Fruit fly (Drosophila melanogaster) whole organism, embryonic: ENCODE results near the gene CG44013.

Source experiments
- Atf-2 ChIP-seq: fragments of 200-800 bp; sonication (Bioruptor generic); optimal IDR thresholded peaks from 2 replicates; lab custom pipeline; 2016; ENCODE audit warnings: missing biosample characterization, missing genetic modification characterization
- CG11247 ChIP-seq: fragments of 200-800 bp; sonication (Bioruptor generic); IDR thresholded peaks from 2 replicates; pipeline ENCODE4 v1.3.6; 2022; ENCODE audit warnings: missing biosample characterization, missing genetic modification characterization
- CG1602 ChIP-seq: fragments of 200-800 bp; sonication (Bioruptor generic); optimal IDR thresholded peaks from 3 replicates; lab custom pipeline; 2016; ENCODE audit warnings: missing biosample characterization, missing genetic modification characterization
- CG1647 ChIP-seq: fragments of 200-800 bp; sonication (Bioruptor generic); optimal IDR thresholded peaks from 3 replicates; lab custom pipeline; 2016; ENCODE audit warnings: missing biosample characterization, missing genetic modification characterization
- CG30020 ChIP-seq: fragments of 200-800 bp; optimal IDR thresholded peaks from 2 replicates; lab custom pipeline; 2019; ENCODE audit warnings: missing biosample characterization, mild to moderate bottlenecking, missing genetic modification characterization, moderate library complexity
- CG30403 ChIP-seq: fragments of 200-800 bp; sonication (Bioruptor generic); optimal IDR thresholded peaks from 3 replicates; lab custom pipeline; 2016; ENCODE audit warnings: missing biosample characterization, missing genetic modification characterization
- CG3163 ChIP-seq: fragments of 200-800 bp; sonication (Bioruptor generic); optimal IDR thresholded peaks from 3 replicates; lab custom pipeline; 2016; ENCODE audit warnings: missing biosample characterization, missing genetic modification characterization
- CG32532 ChIP-seq: fragments of 200-800 bp; sonication (Bioruptor generic); IDR thresholded peaks from 2 replicates; pipeline ENCODE4 v1.3.6; 2022; ENCODE audit warnings: missing biosample characterization, missing genetic modification characterization
- CG34376 ChIP-seq: fragments of 200-800 bp; sonication (Bioruptor generic); optimal IDR thresholded peaks from 2 replicates; lab custom pipeline; 2018; ENCODE audit warnings: missing biosample characterization, mild to moderate bottlenecking, missing genetic modification characterization
- CG34422 ChIP-seq: fragments of 200-800 bp; sonication (Bioruptor generic); IDR thresholded peaks from 3 replicates; pipeline ENCODE4 v1.3.6; 2022; ENCODE audit warnings: missing biosample characterization, missing genetic modification characterization
- CG3995 ChIP-seq: fragments of 200-800 bp; sonication (Bioruptor generic); optimal IDR thresholded peaks from 3 replicates; lab custom pipeline; 2016; ENCODE audit warnings: missing biosample characterization, missing genetic modification characterization
- CG43689 ChIP-seq: fragments of 200-800 bp; sonication (Bioruptor generic); IDR thresholded peaks from 2 replicates; pipeline ENCODE4 v1.3.6; 2022; ENCODE audit warnings: missing biosample characterization, missing genetic modification characterization
- CG6254 ChIP-seq: fragments of 200-800 bp; sonication (Bioruptor generic); optimal IDR thresholded peaks from 3 replicates; lab custom pipeline; 2017; ENCODE audit warnings: mild to moderate bottlenecking, missing biosample characterization, missing genetic modification reagents, missing genetic modification characterization
- CG8089 ChIP-seq: fragments of 200-800 bp; sonication (Bioruptor generic); optimal IDR thresholded peaks from 3 replicates; lab custom pipeline; 2016; ENCODE audit warnings: missing biosample characterization, missing genetic modification characterization
- CG9215 ChIP-seq: fragments of 200-800 bp; sonication (Bioruptor generic); IDR thresholded peaks from 2 replicates; pipeline ENCODE4 v1.3.6; 2022; ENCODE audit warnings: missing biosample characterization, missing genetic modification characterization
- Dip3 ChIP-seq: fragments of 200-800 bp; sonication (Bioruptor generic); optimal IDR thresholded peaks from 3 replicates; lab custom pipeline; 2016; ENCODE audit warnings: missing biosample characterization, missing genetic modification characterization
- Elba2 ChIP-seq: fragments of 200-800 bp; sonication (Bioruptor generic); optimal IDR thresholded peaks from 3 replicates; lab custom pipeline; 2016; ENCODE audit warnings: missing biosample characterization, missing genetic modification characterization
- Ets65A ChIP-seq: fragments of 200-800 bp; sonication (Bioruptor generic); peaks from one replicate; lab custom pipeline; 2016; ENCODE audit warnings: missing biosample characterization, missing genetic modification characterization
- NK7.1 ChIP-seq: fragments of 200-800 bp; sonication (Bioruptor generic); optimal IDR thresholded peaks from 3 replicates; lab custom pipeline; 2016; ENCODE audit warnings: missing biosample characterization, missing genetic modification characterization
- Sry-β ChIP-seq: fragments of 200-800 bp; sonication (Bioruptor generic); optimal IDR thresholded peaks from 2 replicates; lab custom pipeline; 2018; ENCODE audit warnings: missing biosample characterization, mild to moderate bottlenecking, missing genetic modification characterization, moderate library complexity
- bab2 ChIP-seq: fragments of 200-800 bp; sonication (Bioruptor generic); optimal IDR thresholded peaks from 2 replicates; lab custom pipeline; 2016; ENCODE audit warnings: missing biosample characterization, missing genetic modification characterization
- bcd ChIP-seq: fragments of 200-800 bp; sonication (Bioruptor generic); optimal IDR thresholded peaks from 2 replicates; lab custom pipeline; 2017; ENCODE audit warnings: missing biosample characterization, mild to moderate bottlenecking, missing genetic modification characterization
- cad ChIP-seq: fragments of >200 bp; optimal IDR thresholded peaks from 2 replicates; lab custom pipeline; 2017; ENCODE audit warnings: missing biosample characterization, missing genetic modification characterization
- chinmo ChIP-seq: fragments of 200-800 bp; sonication (Bioruptor generic); IDR thresholded peaks from 4 replicates; pipeline ENCODE4 v1.3.6; 2022; ENCODE audit warnings: missing biosample characterization, missing genetic modification characterization; ENCODE audit not compliant: partially characterized antibody
- cwo ChIP-seq: fragments of 200-800 bp; sonication (Bioruptor generic); optimal IDR thresholded peaks from 3 replicates; lab custom pipeline; 2017; ENCODE audit warnings: missing biosample characterization, missing genetic modification characterization, mild to moderate bottlenecking, moderate library complexity, missing genetic modification reagents
- dan ChIP-seq: fragments of 200-800 bp; sonication (Bioruptor generic); IDR thresholded peaks from 2 replicates; pipeline ENCODE4 v1.3.6; 2022; ENCODE audit warnings: missing biosample characterization, missing genetic modification characterization
- ftz-f1 ChIP-seq: fragments of 200-800 bp; sonication (Bioruptor generic); optimal IDR thresholded peaks from 2 replicates; lab custom pipeline; 2016; ENCODE audit warnings: missing biosample characterization, missing genetic modification characterization
- hbn ChIP-seq: fragments of 200-800 bp; sonication (Bioruptor generic); IDR thresholded peaks from 2 replicates; pipeline ENCODE4 v1.3.6; 2022; ENCODE audit warnings: missing biosample characterization, missing genetic modification characterization; ENCODE audit not compliant: partially characterized antibody
- her ChIP-seq: fragments of 200-800 bp; sonication (Bioruptor generic); optimal IDR thresholded peaks from 2 replicates; lab custom pipeline; 2016; ENCODE audit warnings: missing biosample characterization, missing genetic modification characterization
- inv ChIP-seq: fragments of 200-800 bp; sonication (Bioruptor generic); IDR thresholded peaks from 2 replicates; pipeline ENCODE4 v1.3.6; 2022; ENCODE audit warnings: missing biosample characterization, missing genetic modification characterization; ENCODE audit not compliant: partially characterized antibody
- knrl ChIP-seq: fragments of 200-800 bp; sonication (Bioruptor generic); IDR thresholded peaks from 3 replicates; pipeline ENCODE4 v1.3.6; 2022; ENCODE audit warnings: missing biosample characterization, missing genetic modification characterization; ENCODE audit not compliant: partially characterized antibody
- lbe ChIP-seq: fragments of 200-800 bp; sonication (Bioruptor generic); optimal IDR thresholded peaks from 2 replicates; lab custom pipeline; 2016; ENCODE audit warnings: missing biosample characterization, mild to moderate bottlenecking, missing genetic modification characterization
- nau ChIP-seq: fragments of 200-800 bp; sonication (Bioruptor generic); optimal IDR thresholded peaks from 3 replicates; lab custom pipeline; 2017; ENCODE audit warnings: missing biosample characterization, mild to moderate bottlenecking, missing genetic modification characterization, missing genetic modification reagents
- ro ChIP-seq: fragments of 200-800 bp; sonication (Bioruptor generic); IDR thresholded peaks from 2 replicates; pipeline ENCODE4 v1.3.6; 2022; ENCODE audit warnings: missing biosample characterization, missing genetic modification characterization
- run ChIP-seq: fragments of 200-800 bp; sonication (Bioruptor generic); optimal IDR thresholded peaks from 3 replicates; lab custom pipeline; 2018; ENCODE audit warnings: missing biosample characterization, mild to moderate bottlenecking, missing genetic modification characterization
- salm ChIP-seq: fragments of 200-800 bp; sonication (Bioruptor generic); optimal IDR thresholded peaks from 2 replicates; lab custom pipeline; 2018; ENCODE audit warnings: missing biosample characterization, mild to moderate bottlenecking, missing genetic modification characterization
- sens ChIP-seq: fragments of 200-800 bp; sonication (Bioruptor generic); peaks from one replicate; lab custom pipeline; 2016; ENCODE audit warnings: missing biosample characterization, missing genetic modification characterization
- sqz ChIP-seq: fragments of 200-800 bp; sonication (Bioruptor generic); optimal IDR thresholded peaks from 3 replicates; lab custom pipeline; 2018; ENCODE audit warnings: missing biosample characterization, mild to moderate bottlenecking, missing genetic modification characterization
- tll ChIP-seq, 2 experiments: fragments of 200-800 bp in 1 of 2; fragments of >200 bp in 1 of 2; sonication (Bioruptor generic) in 1 of 2; optimal IDR thresholded peaks; 2 replicates each; lab custom pipeline; 2017 to 2019; ENCODE audit warnings: missing biosample characterization in 2 of 2, missing genetic modification characterization in 2 of 2, mild to moderate bottlenecking in 1 of 2, moderate library complexity in 1 of 2
- trem ChIP-seq: fragments of 200-800 bp; optimal IDR thresholded peaks from 3 replicates; lab custom pipeline; 2019; ENCODE audit warnings: missing biosample characterization, mild to moderate bottlenecking, missing genetic modification characterization, moderate library complexity
- usp ChIP-seq: fragments of >200 bp; optimal IDR thresholded peaks from 2 replicates; lab custom pipeline; 2017; ENCODE audit warnings: missing biosample characterization, missing genetic modification characterization
- vfl ChIP-seq: fragments of 200-800 bp; sonication (Bioruptor generic); optimal IDR thresholded peaks from 2 replicates; lab custom pipeline; 2016; ENCODE audit warnings: missing biosample characterization, missing genetic modification characterization
- yki ChIP-seq: fragments of >200 bp; optimal IDR thresholded peaks from 3 replicates; lab custom pipeline; 2018
- zfh2 ChIP-seq: fragments of 200-800 bp; sonication (Bioruptor generic); optimal IDR thresholded peaks from 2 replicates; lab custom pipeline; 2016; ENCODE audit warnings: missing biosample characterization, missing genetic modification characterization

CG44013 gene

dm6 chr3R:15547827-15548517 lies 38.3 kb upstream of the CG44013 start, which contains the start of gene AOX3 (continued):
- peak; percentile 8 for TF ChIP-seq vfl (GFP tag; lab: Kevin White, UChicago)
- peak; percentile 55 for TF ChIP-seq CG9215 (GFP tag; lab: Robert Waterston, UW)
- no peak for TF ChIP-seq bab2 (GFP tag; lab: Kevin White, UChicago)
- TF ChIP-seq CG43689 (GFP tag; lab: Robert Waterston, UW) = no peak
- TF ChIP-seq knrl (GFP tag; lab: Robert Waterston, UW) = no peak
- TF ChIP-seq Dip3 = peak; percentile 52
- TF ChIP-seq Sry-β (GFP tag; lab: Kevin White, UChicago) = no peak
- no peak for TF ChIP-seq Elba2 (GFP tag; lab: Kevin White, UChicago)
- no peak for TF ChIP-seq cad (GFP tag; lab: Kevin White, UChicago)
- TF ChIP-seq CG11247 = no peak
- peak; percentile 69 for TF ChIP-seq Ets65A (GFP tag; lab: Kevin White, UChicago)
- peak; percentile 48 for TF ChIP-seq CG3995 (GFP tag; lab: Kevin White, UChicago)
- TF ChIP-seq NK7.1 (GFP tag; lab: Kevin White, UChicago) = no peak

dm6 chr3R:15547226-15547625 lies 37.5 kb upstream of the CG44013 start:
- TF ChIP-seq chinmo (GFP tag; lab: Robert Waterston, UW) = 0 out of 4 replicates have a peak, but pooled peaks have one; percentile 18
- peak; percentile 54 for TF ChIP-seq sens (GFP tag; lab: Kevin White, UChicago)
- TF ChIP-seq salm (tag; lab: Kevin White, UChicago) = no peak
- no peak for TF ChIP-seq lbe (GFP tag; lab: Kevin White, UChicago)

DNA sequence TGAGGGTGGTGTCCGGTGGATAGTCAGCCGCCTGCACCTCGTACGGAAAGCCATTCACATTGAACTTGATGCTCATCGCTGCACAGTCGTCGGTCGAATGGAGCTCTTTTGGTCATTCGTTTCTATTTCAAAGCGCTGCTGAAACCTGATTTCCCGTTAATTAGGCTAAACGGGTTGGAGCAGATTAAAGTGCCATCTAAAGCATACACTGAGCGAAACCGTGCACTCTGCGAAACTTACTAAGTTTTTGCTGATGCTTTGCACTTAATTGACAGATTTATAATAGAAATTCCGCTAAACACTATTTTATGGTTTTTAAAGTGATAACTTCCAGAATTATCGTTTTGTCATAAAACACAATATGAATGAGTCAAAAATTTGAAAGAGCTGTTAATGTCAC lies 32.6 kb upstream of the CG44013 start, which contains the start of gene AOX2:
Gene AOX2 (minus strand): TSS at position 101 of the 400 bp plus-strand sequence.
- TF ChIP-seq her (no peak), bcd (GFP tag; lab: Kevin White, UChicago) (no peak), Atf-2 (no peak), CG8089 (GFP tag; lab: Kevin White, UChicago) (no peak), CG1602 (GFP tag; lab: Kevin White, UChicago) (no peak)

dm6 chr3R:15540932-15541331 lies 31.2 kb upstream of the CG44013 start:
- no peak for TF ChIP-seq sqz (GFP tag; lab: Kevin White, UChicago)
- TF ChIP-seq hbn (GFP tag; lab: Robert Waterston, UW) = no peak
- no peak for TF ChIP-seq CG34422 (GFP tag; lab: Robert Waterston, UW)
- no peak for TF ChIP-seq zfh2
- no peak for TF ChIP-seq bcd (GFP tag; lab: Kevin White, UChicago)
- no peak for TF ChIP-seq tll (GFP tag; optimal IDR thresholded peaks at IDR 0.05; lab: Kevin White, UChicago)
- TF ChIP-seq trem (tag; lab: Kevin White, UChicago) = no peak
- TF ChIP-seq dan = no peak
- TF ChIP-seq CG1647 (GFP tag; lab: Kevin White, UChicago) = no peak
- no peak for TF ChIP-seq yki

dm6 chr3R:15536918-15537716 lies 27.4 kb upstream of the CG44013 start, which contains the start of gene AOX1:
AOX1 (minus strand) TSS chr3R:15537292.
- peak; percentile 16 for TF ChIP-seq ftz-f1 (GFP tag; lab: Kevin White, UChicago)
- no peak for TF ChIP-seq run (tag; lab: Kevin White, UChicago)
- no peak for TF ChIP-seq CG6254 (GFP tag; lab: Kevin White, UChicago)
- TF ChIP-seq inv = peak; percentile 24; the same call in 1 of the 2 replicates
- TF ChIP-seq nau (GFP tag; lab: Kevin White, UChicago) = no peak
- no peak for TF ChIP-seq ro (GFP tag; lab: Robert Waterston, UW)
- TF ChIP-seq CG30020 (tag; lab: Kevin White, UChicago) = no peak
- TF ChIP-seq CG3163 = peak; percentile 63
- TF ChIP-seq usp = no peak
- TF ChIP-seq CG32532 (GFP tag; lab: Robert Waterston, UW) = peak; percentile 41; the same call in 1 of the 2 replicates
- peak; percentile 28 for TF ChIP-seq cwo (GFP tag; lab: Kevin White, UChicago)
- no peak for TF ChIP-seq CG30403 (GFP tag; lab: Kevin White, UChicago)
- TF ChIP-seq CG34376 (GFP tag; lab: Kevin White, UChicago) = peak; percentile 27
